Worm (Caenorhabditis elegans) whole organism, young adult: ENCODE results near the gene brc-2.
A peak's percentile ranks its signal among the peaks of the same experiment; 100 is the strongest.

Source experiments
- B0019.2 ChIP-seq: fragments of 200-800 bp; sonication (Bioruptor generic); conservative IDR thresholded peaks from 2 replicates; pipeline ENCODE4 v1.3.6; 2022; ENCODE audit warnings: missing genetic modification reagents, missing genetic modification characterization, missing compliant biosample characterization
- B0261.1 ChIP-seq: sonication (generic microtip); optimal IDR thresholded peaks from 2 replicates; lab custom pipeline; 2016; ENCODE audit warnings: mild to moderate bottlenecking, missing genetic modification characterization, moderate library complexity, missing compliant biosample characterization
- B0336.3 ChIP-seq: fragments of 200-800 bp; sonication (Bioruptor generic); IDR thresholded peaks from 2 replicates; pipeline ENCODE4 v1.3.6; 2022; ENCODE audit warnings: missing genetic modification characterization, missing compliant biosample characterization
- C06A6.2 ChIP-seq: fragments of 200-800 bp; sonication (Bioruptor generic); conservative IDR thresholded peaks from 2 replicates; pipeline ENCODE4 v1.3.6; 2022; ENCODE audit warnings: missing genetic modification characterization, missing compliant biosample characterization
- D2030.7 ChIP-seq: fragments of 200-800 bp; sonication (Bioruptor generic); IDR thresholded peaks from 2 replicates; pipeline ENCODE4 v1.3.6; 2022; ENCODE audit warnings: missing genetic modification reagents, missing genetic modification characterization, missing compliant biosample characterization
- F22D6.2 ChIP-seq: sonication (generic microtip); optimal IDR thresholded peaks from 2 replicates; lab custom pipeline; 2016; ENCODE audit warnings: mild to moderate bottlenecking, missing genetic modification characterization, missing compliant biosample characterization
- F52B5.7 ChIP-seq: sonication (generic microtip); optimal IDR thresholded peaks from 2 replicates; lab custom pipeline; 2016; ENCODE audit warnings: mild to moderate bottlenecking, missing genetic modification characterization, missing compliant biosample characterization
- F57A8.1 ChIP-seq: fragments of 200-800 bp; sonication (Bioruptor generic); optimal IDR thresholded peaks from 2 replicates; lab custom pipeline; 2018; ENCODE audit warnings: mild to moderate bottlenecking, missing genetic modification characterization, moderate library complexity, missing compliant biosample characterization
- K11D2.4 ChIP-seq: fragments of 200-800 bp; sonication (Bioruptor generic); IDR thresholded peaks from 2 replicates; pipeline ENCODE4 v1.3.6; 2022; ENCODE audit warnings: missing genetic modification reagents, missing genetic modification characterization, missing compliant biosample characterization
- T07F8.4 ChIP-seq: sonication (generic microtip); optimal IDR thresholded peaks from 2 replicates; lab custom pipeline; 2016; ENCODE audit warnings: mild to moderate bottlenecking, missing genetic modification characterization, moderate library complexity, missing compliant biosample characterization
- Y56A3A.18 ChIP-seq: fragments of 200-800 bp; sonication (Bioruptor generic); IDR thresholded peaks from 2 replicates; pipeline ENCODE4 v1.3.6; 2022; ENCODE audit warnings: missing genetic modification reagents, missing genetic modification characterization, missing compliant biosample characterization
- Y95B8A.8 ChIP-seq: fragments of 200-800 bp; sonication (Bioruptor generic); IDR thresholded peaks from 2 replicates; pipeline ENCODE4 v1.3.6; 2022; ENCODE audit warnings: missing genetic modification reagents, missing genetic modification characterization, missing compliant biosample characterization
- ama-1 ChIP-seq, 3 experiments: fragments of 150-350 bp in 1 of 3; sonication (generic microtip) in 2 of 3; optimal IDR thresholded peaks; 2 replicates each; lab custom pipeline; 2014 to 2018; ENCODE audit warnings: missing biosample characterization in 2 of 3, missing genetic modification characterization in 2 of 3, missing genetic modification reagents in 2 of 3
- aptf-2 ChIP-seq: fragments of 200-800 bp; sonication (Bioruptor generic); conservative IDR thresholded peaks from 2 replicates; pipeline ENCODE4 v1.3.6; 2022; ENCODE audit warnings: missing genetic modification reagents, missing genetic modification characterization, missing compliant biosample characterization
- attf-5 ChIP-seq: fragments of 200-800 bp; sonication (Bioruptor generic); optimal IDR thresholded peaks from 2 replicates; lab custom pipeline; 2018; ENCODE audit warnings: mild to moderate bottlenecking, missing genetic modification characterization, missing compliant biosample characterization
- cebp-1 ChIP-seq, 2 experiments: fragments of 200-800 bp in 1 of 2; sonication (Bioruptor generic) in 1 of 2; sonication (generic microtip) in 1 of 2; IDR thresholded peaks in 1 of 2; optimal IDR thresholded peaks in 1 of 2; 2 replicates each; pipeline versions ENCODE4 v1.3.6 to Lab custom; 2017 to 2022; ENCODE audit warnings: missing compliant biosample characterization in 2 of 2, missing genetic modification characterization in 2 of 2, mild to moderate bottlenecking in 1 of 2, missing genetic modification reagents in 1 of 2, moderate library complexity in 1 of 2
- ceh-27 ChIP-seq: fragments of 200-800 bp; sonication (Bioruptor generic); optimal IDR thresholded peaks from 2 replicates; lab custom pipeline; 2018; ENCODE audit warnings: mild to moderate bottlenecking, missing genetic modification characterization, moderate library complexity, missing compliant biosample characterization
- ceh-40 ChIP-seq: fragments of 200-800 bp; sonication (Bioruptor generic); IDR thresholded peaks from 2 replicates; pipeline ENCODE4 v1.3.6; 2022; ENCODE audit warnings: missing genetic modification characterization, missing compliant biosample characterization
- ceh-58 ChIP-seq: fragments of 200-800 bp; sonication (Bioruptor generic); IDR thresholded peaks from 2 replicates; pipeline ENCODE4 v1.3.6; 2022; ENCODE audit warnings: missing genetic modification characterization, missing compliant biosample characterization
- ceh-79 ChIP-seq: sonication (generic microtip); optimal IDR thresholded peaks from 2 replicates; lab custom pipeline; 2017; ENCODE audit warnings: mild to moderate bottlenecking, missing genetic modification characterization, missing compliant biosample characterization
- dpff-1 ChIP-seq: sonication (generic microtip); optimal IDR thresholded peaks from 2 replicates; lab custom pipeline; 2017; ENCODE audit warnings: mild to moderate bottlenecking, missing genetic modification characterization, missing compliant biosample characterization
- egl-44 ChIP-seq: fragments of 200-800 bp; sonication (Bioruptor generic); IDR thresholded peaks from 2 replicates; pipeline ENCODE4 v1.3.6; 2022; ENCODE audit warnings: missing genetic modification reagents, missing genetic modification characterization, missing compliant biosample characterization
- ekl-4 ChIP-seq: fragments of 200-800 bp; sonication (Bioruptor generic); IDR thresholded peaks from 2 replicates; pipeline ENCODE4 v1.3.6; 2022; ENCODE audit warnings: missing genetic modification reagents, missing genetic modification characterization, missing compliant biosample characterization
- ets-4 ChIP-seq: fragments of 200-800 bp; sonication (Bioruptor generic); optimal IDR thresholded peaks from 2 replicates; lab custom pipeline; 2018; ENCODE audit warnings: mild to moderate bottlenecking, missing genetic modification characterization, missing compliant biosample characterization
- hlh-12 ChIP-seq: sonication (generic microtip); optimal IDR thresholded peaks from 2 replicates; lab custom pipeline; 2016; ENCODE audit warnings: missing genetic modification characterization, missing compliant biosample characterization
- hlh-26 ChIP-seq: fragments of 200-800 bp; sonication (Bioruptor generic); conservative IDR thresholded peaks from 2 replicates; pipeline ENCODE4 v1.3.6; 2022; ENCODE audit warnings: missing genetic modification reagents, missing genetic modification characterization, missing compliant biosample characterization
- hmg-1.2 ChIP-seq: fragments of 200-800 bp; sonication (Bioruptor generic); IDR thresholded peaks from 2 replicates; pipeline ENCODE4 v1.3.6; 2022; ENCODE audit warnings: missing genetic modification reagents, missing genetic modification characterization, missing compliant biosample characterization
- hsf-1 ChIP-seq: fragments of 200-800 bp; sonication (Bioruptor generic); IDR thresholded peaks from 2 replicates; pipeline ENCODE4 v1.3.6; 2022; ENCODE audit warnings: missing genetic modification reagents, missing genetic modification characterization, missing compliant biosample characterization
- let-526 ChIP-seq: fragments of 200-800 bp; sonication (Bioruptor generic); IDR thresholded peaks from 2 replicates; pipeline ENCODE4 v1.3.6; 2022; ENCODE audit warnings: missing genetic modification reagents, missing genetic modification characterization, missing compliant biosample characterization
- lin-35 ChIP-seq, 3 experiments: fragments of 150-350 bp in 2 of 3; sonication (generic microtip) in 1 of 3; optimal IDR thresholded peaks; 2 replicates each; lab custom pipeline; 2014 to 2018; ENCODE audit warnings: missing biosample characterization in 3 of 3, missing genetic modification characterization in 3 of 3, missing genetic modification reagents in 3 of 3
- lin-40 ChIP-seq: sonication (generic microtip); optimal IDR thresholded peaks from 2 replicates; lab custom pipeline; 2016; ENCODE audit warnings: missing genetic modification characterization, mild to moderate bottlenecking, missing compliant biosample characterization, missing genotype, missing genetic modification reagents
- lir-1 ChIP-seq: fragments of 200-800 bp; sonication (Bioruptor generic); conservative IDR thresholded peaks from 2 replicates; pipeline ENCODE4 v1.3.6; 2022; ENCODE audit warnings: missing genetic modification reagents, missing genetic modification characterization, missing compliant biosample characterization
- lsl-1 ChIP-seq: fragments of 200-800 bp; sonication (Bioruptor generic); optimal IDR thresholded peaks from 2 replicates; lab custom pipeline; 2018; ENCODE audit warnings: mild to moderate bottlenecking, missing genetic modification characterization, moderate library complexity, missing compliant biosample characterization
- madf-3 ChIP-seq: fragments of 200-800 bp; sonication (Bioruptor generic); IDR thresholded peaks from 2 replicates; pipeline ENCODE4 v1.3.6; 2022; ENCODE audit warnings: missing genetic modification reagents, missing genetic modification characterization, missing compliant biosample characterization
- mel-28 ChIP-seq: sonication (generic microtip); optimal IDR thresholded peaks from 2 replicates; lab custom pipeline; 2016; ENCODE audit warnings: borderline replicate concordance, mild to moderate bottlenecking, missing genetic modification characterization, missing compliant biosample characterization
- nhr-179 ChIP-seq: sonication (generic microtip); optimal IDR thresholded peaks from 2 replicates; lab custom pipeline; 2016; ENCODE audit warnings: mild to moderate bottlenecking, missing genetic modification characterization, missing compliant biosample characterization
- pbrm-1 ChIP-seq: fragments of 200-800 bp; sonication (Bioruptor generic); IDR thresholded peaks from 2 replicates; pipeline ENCODE4 v1.3.6; 2022; ENCODE audit warnings: missing genetic modification reagents, missing genetic modification characterization, missing compliant biosample characterization
- sea-2 ChIP-seq: fragments of 200-800 bp; sonication (Bioruptor generic); IDR thresholded peaks from 2 replicates; pipeline ENCODE4 v1.3.6; 2022; ENCODE audit warnings: missing genetic modification characterization, missing compliant biosample characterization
- snpc-3.4 ChIP-seq: sonication (generic microtip); optimal IDR thresholded peaks from 2 replicates; lab custom pipeline; 2017; ENCODE audit warnings: missing genetic modification characterization, mild to moderate bottlenecking, missing compliant biosample characterization, antibody characterized with exemption, moderate library complexity, missing genotype, missing genetic modification reagents
- somi-1 ChIP-seq: fragments of 200-800 bp; sonication (Bioruptor generic); optimal IDR thresholded peaks from 2 replicates; lab custom pipeline; 2018; ENCODE audit warnings: mild to moderate bottlenecking, missing genetic modification characterization, missing compliant biosample characterization
- tbx-9 ChIP-seq: sonication (generic microtip); optimal IDR thresholded peaks from 2 replicates; lab custom pipeline; 2016; ENCODE audit warnings: borderline replicate concordance, missing genetic modification characterization, inconsistent platforms, missing compliant biosample characterization
- unc-130 ChIP-seq: sonication (generic microtip); optimal IDR thresholded peaks from 2 replicates; lab custom pipeline; 2016; ENCODE audit warnings: missing genetic modification reagents, missing genetic modification characterization, missing compliant biosample characterization
- zim-3 ChIP-seq: sonication (generic microtip); optimal IDR thresholded peaks from 2 replicates; lab custom pipeline; 2017; ENCODE audit warnings: mild to moderate bottlenecking, missing genetic modification characterization, moderate library complexity, missing compliant biosample characterization
- ztf-18 ChIP-seq: sonication (generic microtip); optimal IDR thresholded peaks from 2 replicates; lab custom pipeline; 2016; ENCODE audit warnings: missing genotype, mild to moderate bottlenecking, missing genetic modification characterization, missing compliant biosample characterization
- ztf-22 ChIP-seq: fragments of 200-800 bp; sonication (Bioruptor generic); optimal IDR thresholded peaks from 2 replicates; lab custom pipeline; 2018; ENCODE audit warnings: mild to moderate bottlenecking, missing genetic modification characterization, moderate library complexity, missing compliant biosample characterization
- ztf-25 ChIP-seq: fragments of 200-800 bp; sonication (Bioruptor generic); IDR thresholded peaks from 2 replicates; pipeline ENCODE4 v1.3.6; 2022; ENCODE audit warnings: missing genetic modification reagents, missing genetic modification characterization, missing compliant biosample characterization
- ztf-26 ChIP-seq: sonication (generic microtip); optimal IDR thresholded peaks from 2 replicates; lab custom pipeline; 2017; ENCODE audit warnings: missing genetic modification characterization, missing compliant biosample characterization
- ztf-3 ChIP-seq: fragments of 200-800 bp; sonication (Bioruptor generic); optimal IDR thresholded peaks from 2 replicates; lab custom pipeline; 2018; ENCODE audit warnings: mild to moderate bottlenecking, missing genetic modification characterization, missing compliant biosample characterization

Gene brc-2

DNA sequence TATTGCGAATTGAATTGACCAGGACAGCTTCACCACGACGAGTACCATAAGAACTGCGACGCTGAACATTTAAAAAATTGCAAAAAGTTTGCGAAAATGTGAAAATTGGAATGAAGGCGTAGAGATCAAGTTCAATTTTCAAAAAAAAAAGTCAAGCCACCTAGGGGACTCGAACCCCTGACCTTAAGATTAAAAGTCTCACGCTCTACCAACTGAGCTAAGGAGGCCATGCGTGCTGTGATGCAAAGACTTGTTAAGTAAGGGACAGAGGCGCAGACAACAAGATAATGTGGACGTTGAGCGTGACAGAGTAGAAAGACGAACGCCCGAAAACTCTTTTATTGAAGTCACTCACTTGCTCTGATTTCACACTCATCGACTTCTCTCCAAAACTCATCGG is 15.3 kb downstream of the brc-2 start:
- no peak for TF ChIP-seq T07F8.4 (tag; lab: Kevin White, UChicago)
- TF ChIP-seq ztf-25 (GFP tag; lab: Robert Waterston, UW): peak; percentile 93
- TF ChIP-seq mel-28: no peak
- 0 out of 2 replicates have a peak, but pooled peaks have one; percentile 62 for TF ChIP-seq ceh-40 (GFP tag; lab: Robert Waterston, UW)
- peak in 1 of 3 experiments; percentile 60 for TF ChIP-seq lin-35 (GFP tag; optimal IDR thresholded peaks at IDR 0.05; lab: Kevin White, UChicago)
- TF ChIP-seq hmg-1.2 (GFP tag; lab: Robert Waterston, UW): peak; percentile 85
- TF ChIP-seq nhr-179 (tag; lab: Kevin White, UChicago): no peak
- no peak for TF ChIP-seq F22D6.2
- peak; percentile 75 for TF ChIP-seq unc-130
- TF ChIP-seq ama-1 (optimal IDR thresholded peaks at IDR 0.05; lab: Kevin White, UChicago): no peak
- peak in 1 of 2 experiments; percentile 89 for TF ChIP-seq ama-1 (GFP tag; optimal IDR thresholded peaks at IDR 0.05; lab: Kevin White, UChicago)
- peak; percentile 21 for TF ChIP-seq lin-40 (tag; lab: Kevin White, UChicago)
- TF ChIP-seq ztf-26: peak; percentile 41
- TF ChIP-seq lir-1 (GFP tag; lab: Robert Waterston, UW): peak; percentile 38; the same call in 1 of the 2 replicates
- TF ChIP-seq B0336.3 (GFP tag; lab: Robert Waterston, UW): no peak
- no peak for TF ChIP-seq ztf-3
- TF ChIP-seq egl-44 (GFP tag; lab: Robert Waterston, UW): peak; percentile 70; the same call in 1 of the 2 replicates
- TF ChIP-seq tbx-9 (tag; lab: Kevin White, UChicago): no peak
- no peak for TF ChIP-seq cebp-1 (GFP tag; IDR thresholded peaks at IDR 0.05; lab: Robert Waterston, UW)
- no peak for TF ChIP-seq cebp-1 (tag; optimal IDR thresholded peaks at IDR 0.05; lab: Kevin White, UChicago)
- TF ChIP-seq hlh-12 (tag; lab: Kevin White, UChicago): no peak
- peak; percentile 78 for TF ChIP-seq ztf-18 (tag; lab: Kevin White, UChicago)
- peak; percentile 85 for TF ChIP-seq D2030.7 (GFP tag; lab: Robert Waterston, UW)
- no peak for TF ChIP-seq ets-4 (GFP tag; lab: Kevin White, UChicago)
- no peak for TF ChIP-seq B0019.2 (GFP tag; lab: Robert Waterston, UW)
- TF ChIP-seq let-526 (GFP tag; lab: Robert Waterston, UW): peak; percentile 71; the same call in 1 of the 2 replicates
- TF ChIP-seq Y95B8A.8 (GFP tag; lab: Robert Waterston, UW): 0 out of 2 replicates have a peak, but pooled peaks have one; percentile 63
- TF ChIP-seq Y56A3A.18: peak; percentile 92
- TF ChIP-seq ceh-79 (tag; lab: Kevin White, UChicago): no peak
- TF ChIP-seq ztf-22 (GFP tag; lab: Kevin White, UChicago): no peak
- TF ChIP-seq ceh-58 (GFP tag; lab: Robert Waterston, UW): no peak
- peak; percentile 26 for TF ChIP-seq somi-1 (GFP tag; lab: Kevin White, UChicago)
- 0 out of 2 replicates have a peak, but pooled peaks have one; percentile 30 for TF ChIP-seq aptf-2
- TF ChIP-seq hsf-1 (GFP tag; lab: Robert Waterston, UW): peak; percentile 64; the same call in 1 of the 2 replicates
- TF ChIP-seq lsl-1 (GFP tag; lab: Kevin White, UChicago): peak; percentile 39
- TF ChIP-seq ceh-27 (GFP tag; lab: Kevin White, UChicago): no peak
- TF ChIP-seq hlh-26 (GFP tag; lab: Robert Waterston, UW): no peak
- TF ChIP-seq B0261.1 (tag; lab: Kevin White, UChicago): peak; percentile 95
- peak; percentile 77; the same call in 1 of the 2 replicates for TF ChIP-seq madf-3 (GFP tag; lab: Robert Waterston, UW)
- no peak; the same call in 1 of the 2 replicates for TF ChIP-seq K11D2.4
- no peak for TF ChIP-seq sea-2 (GFP tag; lab: Robert Waterston, UW)
- no peak for TF ChIP-seq dpff-1 (tag; lab: Kevin White, UChicago)
- peak; percentile 81 for TF ChIP-seq snpc-3.4
- TF ChIP-seq F57A8.1 (GFP tag; lab: Kevin White, UChicago): no peak
- TF ChIP-seq F52B5.7 (tag; lab: Kevin White, UChicago): peak; percentile 66
- TF ChIP-seq pbrm-1 (GFP tag; lab: Robert Waterston, UW): peak; percentile 85
- TF ChIP-seq C06A6.2 (GFP tag; lab: Robert Waterston, UW): peak; percentile 62
- TF ChIP-seq attf-5: peak; percentile 67
- TF ChIP-seq ekl-4 (GFP tag; lab: Robert Waterston, UW): peak; percentile 64
- peak; percentile 47 for TF ChIP-seq zim-3
